Worm (Caenorhabditis elegans) whole organism, mixed stage, embryonic: ENCODE data around the gene col-3.

Source experiments
- M03D4.4 ChIP-seq: sonication (generic microtip); optimal IDR thresholded peaks from 2 replicates; lab custom pipeline; 2017; ENCODE audit warnings: mild to moderate bottlenecking, missing genetic modification characterization, missing compliant biosample characterization
- bed-3 ChIP-seq: fragments of 200-800 bp; sonication (Bioruptor generic); optimal IDR thresholded peaks from 3 replicates; lab custom pipeline; 2018; ENCODE audit warnings: mild to moderate bottlenecking, missing genetic modification characterization, moderate library complexity, missing compliant biosample characterization
- blmp-1 ChIP-seq: fragments of 150-350 bp; optimal IDR thresholded peaks from 2 replicates; lab custom pipeline; 2014; ENCODE audit warnings: missing biosample characterization, missing genetic modification characterization
- ceh-39 ChIP-seq: fragments of 150-350 bp; optimal IDR thresholded peaks from 2 replicates; lab custom pipeline; 2014; ENCODE audit warnings: missing biosample characterization, missing genetic modification characterization
- ceh-43 ChIP-seq: fragments of 200-800 bp; sonication (Bioruptor generic); optimal IDR thresholded peaks from 2 replicates; lab custom pipeline; 2018; ENCODE audit warnings: mild to moderate bottlenecking, missing genetic modification characterization, moderate library complexity, missing compliant biosample characterization
- ceh-83 ChIP-seq: fragments of 200-800 bp; sonication (Bioruptor generic); optimal IDR thresholded peaks from 2 replicates; lab custom pipeline; 2018; ENCODE audit warnings: mild to moderate bottlenecking, missing genetic modification characterization, missing compliant biosample characterization
- ces-1 ChIP-seq: fragments of 150-350 bp; optimal IDR thresholded peaks from 2 replicates; lab custom pipeline; 2014; ENCODE audit warnings: missing biosample characterization, missing genetic modification reagents, missing genetic modification characterization
- cnd-1 ChIP-seq: fragments of 200-800 bp; sonication (Bioruptor generic); optimal IDR thresholded peaks from 2 replicates; lab custom pipeline; 2018; ENCODE audit warnings: mild to moderate bottlenecking, missing genetic modification characterization, missing compliant biosample characterization
- drap-1 ChIP-seq: fragments of 200-800 bp; sonication (Bioruptor generic); optimal IDR thresholded peaks from 3 replicates; lab custom pipeline; 2018; ENCODE audit warnings: mild to moderate bottlenecking, missing genetic modification characterization, missing compliant biosample characterization
- elt-1 ChIP-seq: sonication (generic microtip); optimal IDR thresholded peaks from 2 replicates; lab custom pipeline; 2017; ENCODE audit warnings: missing genetic modification characterization, mild to moderate bottlenecking, missing compliant biosample characterization, antibody characterized with exemption, moderate library complexity, borderline replicate concordance; ENCODE audit not compliant: insufficient read depth
- elt-3 ChIP-seq: fragments of 150-350 bp; optimal IDR thresholded peaks from 2 replicates; lab custom pipeline; 2014; ENCODE audit warnings: missing biosample characterization, missing genetic modification characterization
- flh-1 ChIP-seq: fragments of 200-800 bp; sonication (Bioruptor generic); optimal IDR thresholded peaks from 2 replicates; lab custom pipeline; 2018; ENCODE audit warnings: mild to moderate bottlenecking, missing genetic modification characterization, moderate library complexity, missing compliant biosample characterization
- hlh-1 ChIP-seq: fragments of 150-350 bp; optimal IDR thresholded peaks from 2 replicates; lab custom pipeline; 2014; ENCODE audit warnings: missing biosample characterization, missing genetic modification reagents, missing genetic modification characterization
- lin-13 ChIP-seq: fragments of 150-350 bp; optimal IDR thresholded peaks from 2 replicates; lab custom pipeline; 2014; ENCODE audit warnings: missing biosample characterization, missing genetic modification characterization
- lin-32 ChIP-seq: fragments of 200-800 bp; sonication (Bioruptor generic); optimal IDR thresholded peaks from 2 replicates; lab custom pipeline; 2018; ENCODE audit warnings: mild to moderate bottlenecking, missing genetic modification characterization, missing compliant biosample characterization
- lsy-2 ChIP-seq: fragments of 150-350 bp; optimal IDR thresholded peaks from 2 replicates; lab custom pipeline; 2014; ENCODE audit warnings: missing biosample characterization, missing genetic modification characterization
- mep-1 ChIP-seq: fragments of 150-350 bp; optimal IDR thresholded peaks from 2 replicates; lab custom pipeline; 2017; ENCODE audit warnings: missing biosample characterization, missing genetic modification reagents, missing genetic modification characterization, inconsistent platforms
- nhr-12 ChIP-seq: fragments of 150-350 bp; optimal IDR thresholded peaks from 2 replicates; lab custom pipeline; 2014; ENCODE audit warnings: missing biosample characterization, missing genetic modification characterization
- nhr-237 ChIP-seq: fragments of 150-350 bp; optimal IDR thresholded peaks from 2 replicates; lab custom pipeline; 2014; ENCODE audit warnings: missing biosample characterization, missing genetic modification characterization
- nhr-28 ChIP-seq: fragments of 150-350 bp; optimal IDR thresholded peaks from 2 replicates; lab custom pipeline; 2014; ENCODE audit warnings: missing biosample characterization, missing genetic modification characterization
- pha-4 ChIP-seq: fragments of 150-350 bp; optimal IDR thresholded peaks from 2 replicates; lab custom pipeline; 2018; ENCODE audit warnings: missing biosample characterization, missing genetic modification reagents, missing genetic modification characterization
- sem-2 ChIP-seq: fragments of 200-800 bp; sonication (Bioruptor generic); optimal IDR thresholded peaks from 2 replicates; lab custom pipeline; 2018; ENCODE audit warnings: mild to moderate bottlenecking, missing genetic modification characterization, missing compliant biosample characterization
- snpc-4 ChIP-seq: fragments of 150-350 bp; optimal IDR thresholded peaks from 2 replicates; lab custom pipeline; 2014; ENCODE audit warnings: missing biosample characterization, missing genetic modification characterization
- sptf-1 ChIP-seq: sonication (generic microtip); optimal IDR thresholded peaks from 2 replicates; lab custom pipeline; 2017; ENCODE audit warnings: mild to moderate bottlenecking, missing genetic modification characterization, moderate library complexity, missing compliant biosample characterization
- tbx-8 ChIP-seq: fragments of 200-800 bp; sonication (Bioruptor generic); optimal IDR thresholded peaks from 2 replicates; lab custom pipeline; 2018; ENCODE audit warnings: mild to moderate bottlenecking, missing genetic modification characterization, moderate library complexity, missing compliant biosample characterization
- unc-120 ChIP-seq: sonication (generic microtip); optimal IDR thresholded peaks from 2 replicates; lab custom pipeline; 2017; ENCODE audit warnings: missing genetic modification characterization, missing compliant biosample characterization; ENCODE audit not compliant: poor library complexity, severe bottlenecking
- unc-39 ChIP-seq: fragments of 150-350 bp; optimal IDR thresholded peaks from 2 replicates; lab custom pipeline; 2014; ENCODE audit warnings: missing biosample characterization, missing genetic modification characterization
- unc-62 ChIP-seq: fragments of 150-350 bp; optimal IDR thresholded peaks from 2 replicates; lab custom pipeline; 2014; ENCODE audit warnings: missing biosample characterization, missing genetic modification reagents, missing genetic modification characterization
- ztf-11 ChIP-seq: fragments of 150-350 bp; optimal IDR thresholded peaks from 2 replicates; lab custom pipeline; 2014; ENCODE audit warnings: missing biosample characterization, missing genetic modification characterization

col-3 gene

ce11 chrIV:8794895-8795665, 29.5 kb upstream of the col-3 start:
- TF ChIP-seq sptf-1 (tag; lab: Kevin White, UChicago): peak; percentile 35
- peak; percentile 52 for TF ChIP-seq ceh-83
- TF ChIP-seq unc-120 (tag; lab: Kevin White, UChicago): peak; percentile 18
- TF ChIP-seq nhr-28: no peak
- TF ChIP-seq, all 35 proteins: peak for 3

DNA sequence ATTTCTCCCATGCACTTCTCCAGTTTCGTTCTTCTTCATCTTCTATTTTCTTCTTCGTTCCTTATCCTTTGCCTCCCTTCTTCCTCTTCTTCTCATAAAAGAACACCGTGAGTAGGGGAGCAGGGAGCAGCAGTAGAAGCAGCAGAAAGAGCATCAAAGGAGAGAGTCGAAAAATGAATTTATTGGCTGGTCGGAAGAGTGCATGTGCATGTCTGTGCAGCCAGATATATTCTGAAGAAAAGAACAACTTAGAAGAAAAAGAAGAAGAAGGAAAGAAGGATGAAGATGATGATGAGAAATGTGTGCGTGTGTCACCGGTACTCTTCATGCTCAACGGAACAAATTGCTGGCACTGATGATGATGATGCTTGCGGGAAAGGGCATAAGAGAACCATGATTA, 28.3 kb upstream of the col-3 start:
- no peak for TF ChIP-seq lin-13 (tag; lab: Kevin White, UChicago)
- peak; percentile 50 for TF ChIP-seq ces-1 (GFP tag; lab: Kevin White, UChicago)

- no peak for TF ChIP-seq ces-1 (GFP tag; lab: Kevin White, UChicago)
- no peak for TF ChIP-seq sem-2 (GFP tag; lab: Kevin White, UChicago)
- no peak for TF ChIP-seq flh-1 (GFP tag; lab: Kevin White, UChicago)
Observed at ce11 chrIV:8798255-8798654, 26.3 kb upstream of the col-3 start, which contains the start of gene clec-182. Gene clec-182, minus strand, starts transcription at chrIV:8798355.

DNA sequence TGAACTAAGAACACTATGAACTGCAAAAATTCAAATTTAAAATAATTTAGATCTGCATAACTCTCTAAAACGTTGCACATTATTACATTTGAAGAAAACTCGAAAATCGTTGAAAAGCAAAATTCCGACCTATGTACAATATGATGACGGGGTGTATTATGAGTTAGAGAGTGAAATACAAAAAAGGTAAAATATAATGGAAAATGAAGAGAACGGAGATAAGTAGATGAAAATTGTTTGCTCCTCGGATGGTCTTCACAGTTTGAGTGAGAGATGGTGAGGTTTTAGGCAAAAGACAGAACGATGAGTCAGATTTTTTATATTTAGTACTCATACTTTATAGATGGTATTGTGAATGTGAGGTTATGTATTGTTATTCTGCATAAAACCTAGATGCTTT, 17.3 kb upstream of the col-3 start:
- TF ChIP-seq lsy-2 (tag; lab: Kevin White, UChicago) (no peak), ceh-39 (tag; lab: Kevin White, UChicago) (no peak), elt-3 (tag; lab: Kevin White, UChicago) (no peak), ceh-83 (no peak), flh-1 (GFP tag; lab: Kevin White, UChicago) (no peak), ces-1 (GFP tag; lab: Kevin White, UChicago) (no peak), tbx-8 (GFP tag; lab: Kevin White, UChicago) (no peak), ceh-43 (GFP tag; lab: Kevin White, UChicago) (no peak), elt-1 (tag; lab: Kevin White, UChicago) (no peak), mep-1 (no peak), pha-4 (no peak), M03D4.4 (tag; lab: Kevin White, UChicago) (no peak), cnd-1 (tag; lab: Kevin White, UChicago) (no peak), sptf-1 (tag; lab: Kevin White, UChicago) (no peak), bed-3 (GFP tag; lab: Kevin White, UChicago) (no peak), sem-2 (GFP tag; lab: Kevin White, UChicago) (no peak), unc-39 (no peak), nhr-28 (no peak), unc-120 (tag; lab: Kevin White, UChicago) (no peak), nhr-237 (tag; lab: Kevin White, UChicago) (no peak)
- TF ChIP-seq, all 35 proteins: peak for 0

DNA sequence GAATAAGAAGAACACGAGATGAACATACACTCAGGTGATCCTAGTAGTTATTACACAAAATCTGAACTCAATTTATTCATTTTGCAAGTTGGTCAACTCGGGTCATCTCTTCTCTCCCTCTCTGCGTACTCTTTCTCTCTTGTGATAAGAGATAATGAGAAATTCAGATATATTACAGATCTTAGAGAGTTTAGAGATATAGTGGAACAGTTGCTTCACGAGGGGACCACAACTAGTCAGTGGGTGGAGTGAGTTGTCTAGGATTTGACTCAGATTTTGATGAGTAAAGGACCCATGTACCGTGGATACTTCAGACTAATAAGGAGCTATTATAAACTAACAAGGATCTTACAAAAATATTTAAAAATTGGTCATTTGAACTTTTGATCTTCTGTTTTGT, 11.0 kb upstream of the col-3 start, which contains the start of gene exc-5:
TSS of gene exc-5 (minus strand) at position 57 of the 400 bp plus-strand sequence.
- TF ChIP-seq ceh-43 (GFP tag; lab: Kevin White, UChicago): no peak
- no peak for TF ChIP-seq pha-4
- no peak for TF ChIP-seq nhr-12 (tag; lab: Kevin White, UChicago)
- TF ChIP-seq nhr-28: no peak
- TF ChIP-seq blmp-1: no peak
- no peak for TF ChIP-seq M03D4.4 (tag; lab: Kevin White, UChicago)
- TF ChIP-seq nhr-237 (tag; lab: Kevin White, UChicago): no peak
- peak; percentile 87 for TF ChIP-seq hlh-1
- TF ChIP-seq ztf-11 (tag; lab: Kevin White, UChicago): no peak
- TF ChIP-seq snpc-4 (tag; lab: Kevin White, UChicago): no peak
- no peak for TF ChIP-seq lin-32 (GFP tag; lab: Kevin White, UChicago)
- TF ChIP-seq cnd-1 (tag; lab: Kevin White, UChicago): no peak
- TF ChIP-seq unc-62 (GFP tag; lab: Kevin White, UChicago): peak; percentile 11
- TF ChIP-seq unc-120 (tag; lab: Kevin White, UChicago): peak; percentile 59
- no peak for TF ChIP-seq drap-1 (GFP tag; lab: Kevin White, UChicago)
